Fruit fly (Drosophila melanogaster) whole organism, prepupa: ENCODE results near the gene Osi9.

ENCODE experiments used
- CG10631 ChIP-seq: fragments of 200-800 bp; sonication (Bioruptor generic); optimal IDR thresholded peaks from 2 replicates; lab custom pipeline; 2016; ENCODE audit warnings: missing biosample characterization, missing genetic modification characterization
- CG11762 ChIP-seq: fragments of 200-800 bp; sonication (Bioruptor generic); optimal IDR thresholded peaks from 3 replicates; lab custom pipeline; 2016; ENCODE audit warnings: missing biosample characterization, missing genetic modification characterization; ENCODE audit not compliant: insufficient read depth
- CG11902 ChIP-seq: fragments of 200-800 bp; sonication (Bioruptor generic); optimal IDR thresholded peaks from 3 replicates; lab custom pipeline; 2016; ENCODE audit warnings: missing biosample characterization, missing genetic modification characterization
- CG31627 ChIP-seq: fragments of 200-800 bp; sonication (Bioruptor generic); optimal IDR thresholded peaks from 3 replicates; lab custom pipeline; 2016; ENCODE audit warnings: missing biosample characterization, missing genetic modification characterization
- CG3919 ChIP-seq: fragments of 200-800 bp; sonication (Bioruptor generic); optimal IDR thresholded peaks from 3 replicates; lab custom pipeline; 2016; ENCODE audit warnings: missing biosample characterization, missing genetic modification characterization
- CG6854 ChIP-seq: fragments of 200-800 bp; sonication (Bioruptor generic); optimal IDR thresholded peaks from 2 replicates; lab custom pipeline; 2017; ENCODE audit warnings: missing biosample characterization, mild to moderate bottlenecking, missing genetic modification characterization
- CG9139 ChIP-seq: fragments of 200-800 bp; sonication (Bioruptor generic); optimal IDR thresholded peaks from 3 replicates; lab custom pipeline; 2017; ENCODE audit warnings: missing biosample characterization, mild to moderate bottlenecking, missing genetic modification characterization
- Eip93F ChIP-seq: fragments of 200-800 bp; sonication (Bioruptor generic); optimal IDR thresholded peaks from 2 replicates; lab custom pipeline; 2016; ENCODE audit warnings: missing biosample characterization, mild to moderate bottlenecking, missing genetic modification characterization
- Gug ChIP-seq: fragments of 200-800 bp; sonication (Bioruptor generic); IDR thresholded peaks from 2 replicates; pipeline ENCODE4 v1.3.6; 2022; ENCODE audit warnings: missing biosample characterization, missing genetic modification characterization
- OdsH ChIP-seq: fragments of 200-800 bp; sonication (Bioruptor generic); optimal IDR thresholded peaks from 3 replicates; lab custom pipeline; 2016; ENCODE audit warnings: missing biosample characterization, missing genetic modification characterization
- cyc ChIP-seq: fragments of 200-800 bp; sonication (Bioruptor generic); optimal IDR thresholded peaks from 3 replicates; lab custom pipeline; 2016; ENCODE audit warnings: missing biosample characterization, missing genetic modification characterization
- fkh ChIP-seq: fragments of 200-800 bp; sonication (Bioruptor generic); optimal IDR thresholded peaks from 3 replicates; lab custom pipeline; 2017; ENCODE audit warnings: missing biosample characterization, mild to moderate bottlenecking, missing genetic modification characterization, moderate library complexity

DNA sequence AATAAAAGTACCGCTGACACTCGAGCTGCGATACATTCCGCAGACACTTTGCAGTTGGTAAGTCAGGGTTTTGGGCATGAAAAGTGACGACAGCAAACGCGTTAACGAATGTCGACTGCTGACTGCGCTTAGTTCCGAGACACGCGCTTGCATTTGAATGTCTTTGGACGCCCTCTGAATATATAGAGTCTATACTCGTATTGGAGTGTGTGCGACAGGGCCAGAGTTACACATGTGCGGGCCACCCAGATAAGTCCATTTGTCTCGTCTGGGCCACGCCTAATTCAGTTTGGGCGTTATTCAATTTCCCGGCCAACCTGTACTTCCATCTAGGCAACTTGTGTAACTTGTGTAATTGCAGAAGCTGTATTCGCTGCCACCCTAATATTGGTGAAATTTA, 30.3 kb downstream of the Osi9 start:
- TF ChIP-seq CG11902 (GFP tag; lab: Kevin White, UChicago) (no peak), CG31627 (GFP tag; lab: Kevin White, UChicago) (no peak), CG3919 (no peak), cyc (GFP tag; lab: Kevin White, UChicago) (no peak), CG11762 (no peak), CG9139 (GFP tag; lab: Kevin White, UChicago) (no peak), OdsH (GFP tag; lab: Kevin White, UChicago) (no peak), Eip93F (no peak), fkh (GFP tag; lab: Kevin White, UChicago) (no peak), CG10631 (GFP tag; lab: Kevin White, UChicago) (no peak), CG6854 (GFP tag; lab: Kevin White, UChicago) (no peak), Gug (GFP tag; lab: Robert Waterston, UW) (no peak)
